Worm (Caenorhabditis elegans) whole organism, L4 larva: ENCODE results near the gene T09D3.8.

Experiments used
- F10B5.3 ChIP-seq: sonication (generic microtip); optimal IDR thresholded peaks from 2 replicates; lab custom pipeline; 2016; ENCODE audit warnings: mild to moderate bottlenecking, missing genetic modification characterization, missing compliant biosample characterization
- F44E2.7 ChIP-seq: fragments of 200-800 bp; sonication (Bioruptor generic); IDR thresholded peaks from 2 replicates; pipeline ENCODE4 v2.1.2; 2022; ENCODE audit warnings: missing genetic modification characterization, missing compliant biosample characterization
- Y105C5A.15 ChIP-seq: fragments of 200-800 bp; sonication (Bioruptor generic); IDR thresholded peaks from 2 replicates; pipeline ENCODE4 v1.3.6; 2022; ENCODE audit warnings: missing genetic modification characterization, missing compliant biosample characterization
- Y5F2A.4 ChIP-seq: fragments of 200-800 bp; sonication (Bioruptor generic); optimal IDR thresholded peaks from 2 replicates; lab custom pipeline; 2018; ENCODE audit warnings: mild to moderate bottlenecking, missing genetic modification characterization, missing compliant biosample characterization
- ZK546.5 ChIP-seq, 2 experiments: sonication (generic microtip); optimal IDR thresholded peaks; 2 replicates each; lab custom pipeline; 2017; ENCODE audit warnings: missing biosample characterization in 2 of 2, missing genetic modification characterization in 2 of 2
- aha-1 ChIP-seq: fragments of 150-350 bp; peaks from one replicate; lab custom pipeline; 2014; ENCODE audit warnings: missing biosample characterization, missing genetic modification characterization
- aly-2 ChIP-seq: sonication (generic microtip); optimal IDR thresholded peaks from 2 replicates; lab custom pipeline; 2018; ENCODE audit warnings: missing biosample characterization, missing genetic modification characterization
- ama-1 ChIP-seq: fragments of 150-350 bp; optimal IDR thresholded peaks from 2 replicates; lab custom pipeline; 2014; ENCODE audit warnings: inconsistent platforms, mixed read lengths
- arid-1 ChIP-seq: fragments of 200-800 bp; sonication (Bioruptor generic); conservative IDR thresholded peaks from 2 replicates; pipeline ENCODE4 v1.3.6; 2022; ENCODE audit warnings: missing genetic modification reagents, missing genetic modification characterization, missing compliant biosample characterization
- ceh-20 ChIP-seq: fragments of 200-800 bp; sonication (Bioruptor generic); IDR thresholded peaks from 2 replicates; pipeline ENCODE4 v1.3.6; 2022; ENCODE audit warnings: missing genetic modification reagents, missing genetic modification characterization, missing compliant biosample characterization
- ceh-32 ChIP-seq: sonication (generic microtip); optimal IDR thresholded peaks from 2 replicates; lab custom pipeline; 2016; ENCODE audit warnings: mild to moderate bottlenecking, missing genetic modification characterization, missing compliant biosample characterization; ENCODE audit not compliant: poor library complexity
- ceh-44 ChIP-seq: fragments of 200-800 bp; sonication (Bioruptor generic); IDR thresholded peaks from 2 replicates; pipeline ENCODE4 v1.3.6; 2022; ENCODE audit warnings: missing genetic modification reagents, missing genetic modification characterization, missing compliant biosample characterization
- ceh-82 ChIP-seq: sonication (generic microtip); optimal IDR thresholded peaks from 2 replicates; lab custom pipeline; 2017; ENCODE audit warnings: missing biosample characterization, missing genetic modification characterization
- cey-2 ChIP-seq: sonication (generic microtip); optimal IDR thresholded peaks from 3 replicates; lab custom pipeline; 2017; ENCODE audit warnings: missing genetic modification characterization, mild to moderate bottlenecking, missing compliant biosample characterization, antibody characterized with exemption, borderline replicate concordance; ENCODE audit not compliant: insufficient read depth
- daf-16 ChIP-seq, 3 experiments: sonication (generic microtip); optimal IDR thresholded peaks; 2 replicates each; lab custom pipeline; 2016 to 2017; ENCODE audit warnings: missing genetic modification characterization in 3 of 3, missing genetic modification reagents in 3 of 3, mild to moderate bottlenecking in 2 of 3, missing compliant biosample characterization in 2 of 3, missing biosample characterization in 1 of 3, moderate library complexity in 1 of 3
- daf-19 ChIP-seq: fragments of 200-800 bp; sonication (Bioruptor generic); conservative IDR thresholded peaks from 2 replicates; pipeline ENCODE4 v1.3.6; 2022; ENCODE audit warnings: missing genetic modification characterization, missing compliant biosample characterization
- daf-8 ChIP-seq: fragments of 200-800 bp; sonication (Bioruptor generic); IDR thresholded peaks from 2 replicates; pipeline ENCODE4 v1.3.6; 2022; ENCODE audit warnings: missing genetic modification characterization, missing compliant biosample characterization
- dmd-6 ChIP-seq: fragments of 200-800 bp; sonication (Bioruptor generic); IDR thresholded peaks from 2 replicates; pipeline ENCODE4 v1.3.6; 2022; ENCODE audit warnings: missing genetic modification reagents, missing genetic modification characterization, missing compliant biosample characterization
- dmd-9 ChIP-seq: fragments of 200-800 bp; sonication (Bioruptor generic); IDR thresholded peaks from 2 replicates; pipeline ENCODE4 v1.3.6; 2022; ENCODE audit warnings: missing genetic modification reagents, missing genetic modification characterization, missing compliant biosample characterization
- dve-1 ChIP-seq: sonication (generic microtip); optimal IDR thresholded peaks from 2 replicates; lab custom pipeline; 2017; ENCODE audit warnings: antibody characterized with exemption, mild to moderate bottlenecking, missing genetic modification characterization, missing compliant biosample characterization; ENCODE audit not compliant: insufficient read depth
- fkh-10 ChIP-seq: fragments of 150-350 bp; optimal IDR thresholded peaks from 2 replicates; lab custom pipeline; 2014; ENCODE audit warnings: missing biosample characterization, missing genetic modification reagents, missing genetic modification characterization
- fos-1 ChIP-seq: fragments of 150-350 bp; optimal IDR thresholded peaks from 2 replicates; lab custom pipeline; 2014; ENCODE audit warnings: missing biosample characterization, missing genetic modification characterization
- gei-8 ChIP-seq: fragments of 200-800 bp; sonication (Bioruptor generic); optimal IDR thresholded peaks from 2 replicates; lab custom pipeline; 2018; ENCODE audit warnings: mild to moderate bottlenecking, missing genetic modification characterization, missing compliant biosample characterization
- hif-1 ChIP-seq, 2 experiments: sonication (generic microtip); optimal IDR thresholded peaks; 2 replicates each; lab custom pipeline; 2016 to 2017; ENCODE audit warnings: missing compliant biosample characterization in 2 of 2, missing genetic modification characterization in 2 of 2, missing genetic modification reagents in 2 of 2, missing genotype in 2 of 2, mild to moderate bottlenecking in 1 of 2
- hlh-11 ChIP-seq: fragments of 200-800 bp; sonication (Bioruptor generic); optimal IDR thresholded peaks from 2 replicates; lab custom pipeline; 2018; ENCODE audit warnings: mild to moderate bottlenecking, missing genetic modification characterization, missing compliant biosample characterization
- hlh-30 ChIP-seq: sonication (generic microtip); optimal IDR thresholded peaks from 2 replicates; lab custom pipeline; 2017; ENCODE audit warnings: antibody characterized with exemption, mild to moderate bottlenecking, missing genetic modification characterization, missing compliant biosample characterization; ENCODE audit not compliant: insufficient read depth
- lin-1 ChIP-seq: fragments of 200-800 bp; sonication (Bioruptor generic); IDR thresholded peaks from 2 replicates; pipeline ENCODE4 v1.3.6; 2022; ENCODE audit warnings: missing genetic modification reagents, missing genetic modification characterization, missing compliant biosample characterization
- lin-38 ChIP-seq: fragments of 200-800 bp; sonication (Bioruptor generic); IDR thresholded peaks from 2 replicates; pipeline ENCODE4 v1.3.6; 2022; ENCODE audit warnings: missing genetic modification reagents, missing genetic modification characterization, missing compliant biosample characterization
- lin-39 ChIP-seq: fragments of 150-350 bp; optimal IDR thresholded peaks from 2 replicates; lab custom pipeline; 2014; ENCODE audit warnings: missing biosample characterization, missing genetic modification reagents, missing genetic modification characterization
- madf-5 ChIP-seq, 2 experiments: fragments of 200-800 bp; sonication (Bioruptor generic); IDR thresholded peaks; 2 replicates each; pipeline ENCODE4 v1.3.6; 2022; ENCODE audit warnings: missing compliant biosample characterization in 2 of 2, missing genetic modification characterization in 2 of 2
- madf-9 ChIP-seq: fragments of 200-800 bp; sonication (Bioruptor generic); conservative IDR thresholded peaks from 2 replicates; pipeline ENCODE4 v1.3.6; 2022; ENCODE audit warnings: missing genetic modification reagents, missing genetic modification characterization, missing compliant biosample characterization
- mdl-1 ChIP-seq, 2 experiments: fragments of 150-350 bp in 1 of 2; sonication (generic microtip) in 1 of 2; optimal IDR thresholded peaks; 2 replicates each; lab custom pipeline; 2014 to 2017; ENCODE audit warnings: missing biosample characterization in 2 of 2, missing genetic modification characterization in 2 of 2
- nhr-237 ChIP-seq: sonication (generic microtip); optimal IDR thresholded peaks from 2 replicates; lab custom pipeline; 2017; ENCODE audit warnings: missing biosample characterization, missing genetic modification characterization
- nhr-28 ChIP-seq: fragments of 150-350 bp; optimal IDR thresholded peaks from 2 replicates; lab custom pipeline; 2014; ENCODE audit warnings: missing biosample characterization, missing genetic modification characterization
- nhr-42 ChIP-seq: fragments of 200-800 bp; sonication (Bioruptor generic); IDR thresholded peaks from 2 replicates; pipeline ENCODE4 v1.3.6; 2022; ENCODE audit warnings: missing genetic modification characterization, missing compliant biosample characterization
- nhr-48 ChIP-seq: sonication (generic microtip); optimal IDR thresholded peaks from 2 replicates; lab custom pipeline; 2016; ENCODE audit warnings: mild to moderate bottlenecking, missing genetic modification characterization, missing compliant biosample characterization
- nhr-76 ChIP-seq: fragments of 150-350 bp; optimal IDR thresholded peaks from 2 replicates; lab custom pipeline; 2014; ENCODE audit warnings: missing biosample characterization, missing genetic modification characterization
- nhr-77 ChIP-seq: fragments of 150-350 bp; optimal IDR thresholded peaks from 2 replicates; lab custom pipeline; 2014; ENCODE audit warnings: missing biosample characterization, missing genetic modification characterization
- php-3 ChIP-seq: fragments of 200-800 bp; sonication (Bioruptor generic); IDR thresholded peaks from 2 replicates; pipeline ENCODE4 v1.3.6; 2022; ENCODE audit warnings: missing genetic modification reagents, missing genetic modification characterization, missing compliant biosample characterization
- pqm-1 ChIP-seq: sonication (generic microtip); optimal IDR thresholded peaks from 2 replicates; lab custom pipeline; 2017; ENCODE audit warnings: missing biosample characterization, missing genetic modification characterization
- skn-1 ChIP-seq: fragments of 150-350 bp; optimal IDR thresholded peaks from 2 replicates; lab custom pipeline; 2014; ENCODE audit warnings: missing biosample characterization, missing genetic modification characterization
- spr-1 ChIP-seq: sonication (generic microtip); optimal IDR thresholded peaks from 2 replicates; lab custom pipeline; 2016; ENCODE audit warnings: mild to moderate bottlenecking, missing genetic modification characterization, missing compliant biosample characterization
- spr-3 ChIP-seq: fragments of 200-800 bp; sonication (Bioruptor generic); optimal IDR thresholded peaks from 2 replicates; lab custom pipeline; 2018; ENCODE audit warnings: mild to moderate bottlenecking, missing genetic modification characterization, missing compliant biosample characterization
- unc-62 ChIP-seq, 3 experiments: fragments of 150-350 bp in 1 of 3; sonication (generic microtip); optimal IDR thresholded peaks in 2 of 3; peaks in 1 of 3; 1 replicate in 1 of 3; 2 replicates in 2 of 3; lab custom pipeline; 2014 to 2017; ENCODE audit warnings: missing biosample characterization in 3 of 3, missing genetic modification characterization in 3 of 3, missing genetic modification reagents in 3 of 3, missing genotype in 1 of 3
- vab-7 ChIP-seq: fragments of 200-800 bp; sonication (Bioruptor generic); IDR thresholded peaks from 2 replicates; pipeline ENCODE4 v1.3.6; 2022; ENCODE audit warnings: missing genetic modification reagents, missing genetic modification characterization, missing compliant biosample characterization
- zag-1 ChIP-seq: fragments of 150-350 bp; optimal IDR thresholded peaks from 2 replicates; lab custom pipeline; 2014; ENCODE audit warnings: missing biosample characterization, missing genetic modification characterization
- ztf-11 ChIP-seq: fragments of 150-350 bp; optimal IDR thresholded peaks from 2 replicates; lab custom pipeline; 2014; ENCODE audit warnings: missing biosample characterization, missing genetic modification characterization

The T09D3.8 gene

ce11 chrV:5385914-5386493 lies 21.0 kb downstream of the T09D3.8 start, which contains the start of gene C35A11.2 (continued):
- TF ChIP-seq ztf-11 (tag; lab: Kevin White, UChicago) (no peak), hlh-30 (no peak), spr-3 (no peak), aha-1 (peak; percentile 3), aly-2 (tag; lab: Kevin White, UChicago) (no peak)

- peak in 1 of 2 experiments; percentile 63 for TF ChIP-seq mdl-1 (tag; optimal IDR thresholded peaks at IDR 0.05; lab: Kevin White, UChicago)
- TF ChIP-seq madf-5 (GFP tag; IDR thresholded peaks at IDR 0.05; lab: Robert Waterston, UW): no peak
- no peak for TF ChIP-seq ZK546.5 (tag; optimal IDR thresholded peaks at IDR 0.05; lab: Kevin White, UChicago)
- TF ChIP-seq fos-1 (tag; lab: Kevin White, UChicago): no peak
- TF ChIP-seq hlh-11 (tag; lab: Kevin White, UChicago): peak; percentile 76
- no peak for TF ChIP-seq arid-1 (GFP tag; lab: Robert Waterston, UW)
- no peak for TF ChIP-seq vab-7 (GFP tag; lab: Robert Waterston, UW)
- no peak for TF ChIP-seq nhr-237 (tag; lab: Kevin White, UChicago)
- TF ChIP-seq aly-2 (tag; lab: Kevin White, UChicago): no peak
- peak; percentile 21 for TF ChIP-seq cey-2 (tag; lab: Kevin White, UChicago)
- no peak for TF ChIP-seq ceh-20 (GFP tag; lab: Robert Waterston, UW)
- TF ChIP-seq ceh-44 (GFP tag; lab: Robert Waterston, UW): no peak
- TF ChIP-seq daf-16 (GFP tag; optimal IDR thresholded peaks at IDR 0.05; lab: Kevin White, UChicago): no peak
- peak; percentile 81 for TF ChIP-seq daf-16 (tag; optimal IDR thresholded peaks at IDR 0.05; lab: Kevin White, UChicago)
- TF ChIP-seq Y105C5A.15 (GFP tag; lab: Robert Waterston, UW): no peak
- no peak for TF ChIP-seq lin-39 (tag; lab: Kevin White, UChicago)
- TF ChIP-seq dmd-9 (GFP tag; lab: Robert Waterston, UW): no peak
- TF ChIP-seq nhr-77: peak; percentile 73
- TF ChIP-seq gei-8: no peak
- no peak for TF ChIP-seq nhr-76
- peak; percentile 61; the same call in 1 of the 2 replicates for TF ChIP-seq php-3 (GFP tag; lab: Robert Waterston, UW)
- TF ChIP-seq madf-9 (GFP tag; lab: Robert Waterston, UW): no peak
- TF ChIP-seq lin-1: no peak; the same call in 1 of the 2 replicates
- peak; percentile 62 for TF ChIP-seq pqm-1 (tag; lab: Kevin White, UChicago)
- TF ChIP-seq ama-1 (lab: Kevin White, UChicago): no peak
- no peak for TF ChIP-seq ceh-82 (tag; lab: Kevin White, UChicago)
- no peak for TF ChIP-seq unc-62 (GFP tag; optimal IDR thresholded peaks at IDR 0.05 in 1 of 2; lab: Kevin White, UChicago)
- TF ChIP-seq unc-62 (tag; optimal IDR thresholded peaks at IDR 0.05; lab: Kevin White, UChicago): no peak
- TF ChIP-seq zag-1: no peak
- peak; percentile 31 for TF ChIP-seq nhr-48
- TF ChIP-seq hif-1 (tag; optimal IDR thresholded peaks at IDR 0.05; lab: Kevin White, UChicago): no peak
- no peak for TF ChIP-seq lin-38 (GFP tag; lab: Robert Waterston, UW)
- no peak for TF ChIP-seq F10B5.3 (tag; lab: Kevin White, UChicago)
- no peak for TF ChIP-seq daf-19 (GFP tag; lab: Robert Waterston, UW)
- no peak for TF ChIP-seq spr-3
- TF ChIP-seq nhr-42: no peak
- no peak for TF ChIP-seq F44E2.7
- no peak for TF ChIP-seq spr-1 (tag; lab: Kevin White, UChicago)
- TF ChIP-seq fkh-10 (GFP tag; lab: Kevin White, UChicago): no peak
- no peak for TF ChIP-seq daf-8 (GFP tag; lab: Robert Waterston, UW)
- no peak for TF ChIP-seq Y5F2A.4
- TF ChIP-seq nhr-28 (tag; lab: Kevin White, UChicago): peak; percentile 71
- TF ChIP-seq hlh-30: peak; percentile 37
- no peak for TF ChIP-seq ceh-32
- peak; percentile 86 for TF ChIP-seq dve-1 (tag; lab: Kevin White, UChicago)
- TF ChIP-seq skn-1: no peak
- TF ChIP-seq dmd-6: peak; percentile 65
Measured at ce11 chrV:5392993-5393628, 28.1 kb downstream of the T09D3.8 start, which contains the start of gene C35A11.4. Gene C35A11.4 (minus strand): TSS chrV:5393148.
